Fruit fly (Drosophila melanogaster): ENCODE data around the gene GstT3.

The GstT3 gene

DNA sequence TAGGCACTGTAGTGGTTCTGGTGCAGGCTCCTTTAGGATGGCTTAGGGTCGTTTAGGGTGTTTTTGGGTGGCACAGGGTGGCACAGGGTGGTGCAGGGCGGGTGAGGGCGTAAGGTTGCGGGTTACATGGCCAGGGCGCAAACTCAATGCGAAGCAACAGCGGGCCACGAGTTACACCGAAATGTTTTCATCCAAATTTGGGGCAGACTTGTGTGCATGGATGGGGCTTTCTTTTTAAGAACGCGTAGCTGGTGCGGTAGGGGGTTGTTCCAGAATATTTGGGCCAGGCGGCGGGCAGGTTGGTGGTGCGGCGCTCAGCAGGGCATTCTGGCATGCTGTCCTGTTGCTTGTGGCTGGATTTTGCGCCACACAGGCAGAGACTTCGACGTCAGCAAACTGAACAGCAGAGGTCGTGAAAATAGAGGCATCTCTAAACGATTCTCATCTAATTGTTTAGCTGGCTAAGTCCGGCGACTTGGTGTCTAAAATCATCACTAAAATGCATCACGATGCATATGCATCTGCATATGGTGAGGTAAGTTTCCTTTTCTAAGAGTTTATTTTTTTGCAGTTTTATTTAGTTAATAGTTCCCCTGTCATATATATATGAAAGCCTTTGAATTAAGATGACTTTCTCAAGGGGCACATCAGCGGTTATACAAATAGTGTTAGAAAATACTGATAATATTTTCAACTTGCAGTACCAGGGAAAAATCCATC is 19.2 kb upstream of the GstT3 start (continued):
- TF ChIP-seq scrt (GFP tag; optimal IDR thresholded peaks at IDR 0.05), result peak; percentile 86
- TF ChIP-seq CG11247 (GFP tag; IDR thresholded peaks at IDR 0.05), result no peak
- no peak for TF ChIP-seq CG12219 (GFP tag; optimal IDR thresholded peaks at IDR 0.05)
- TF ChIP-seq CG4617 (GFP tag; optimal IDR thresholded peaks at IDR 0.05; ENCODE audit: borderline replicate concordance), result no peak
- TF ChIP-seq grau (tag; optimal IDR thresholded peaks at IDR 0.05), result peak; percentile 31
- TF ChIP-seq HLH3B (GFP tag; IDR thresholded peaks at IDR 0.05), result no peak
- TF ChIP-seq tna (GFP tag; IDR thresholded peaks at IDR 0.05; ENCODE audit: partially characterized antibody), result no peak
- no peak for TF ChIP-seq lbe (GFP tag; optimal IDR thresholded peaks at IDR 0.05)
- peak; percentile 52 for TF ChIP-seq CG7556 (GFP tag; optimal IDR thresholded peaks at IDR 0.05)
- TF ChIP-seq CG12071 (GFP tag; optimal IDR thresholded peaks at IDR 0.05), result no peak
- no peak for TF ChIP-seq tin (GFP tag; optimal IDR thresholded peaks at IDR 0.05)
- no peak for TF ChIP-seq cad (GFP tag; optimal IDR thresholded peaks at IDR 0.05)
- no peak for TF ChIP-seq maf-S (GFP tag; optimal IDR thresholded peaks at IDR 0.05)
- no peak for TF ChIP-seq CG14860 (GFP tag; IDR thresholded peaks at IDR 0.05; ENCODE audit: partially characterized antibody)
- TF ChIP-seq CG1602 (GFP tag; optimal IDR thresholded peaks at IDR 0.05), result no peak
- TF ChIP-seq CG9215 (GFP tag; IDR thresholded peaks at IDR 0.05), result 0 out of 2 replicates have a peak, but pooled peaks have one; percentile 17
- TF ChIP-seq sens (GFP tag), result peak; percentile 42
- peak; percentile 0 for TF ChIP-seq phol (tag; optimal IDR thresholded peaks at IDR 0.05)
- TF ChIP-seq CG17328 (GFP tag; IDR thresholded peaks at IDR 0.05), result no peak
- no peak for TF ChIP-seq CG30403 (GFP tag; optimal IDR thresholded peaks at IDR 0.05)
- peak; percentile 61 for TF ChIP-seq CG18599 (GFP tag; optimal IDR thresholded peaks at IDR 0.05)
- no peak for TF ChIP-seq CG2889 (GFP tag; IDR thresholded peaks at IDR 0.05)
- TF ChIP-seq CG43689 (GFP tag; IDR thresholded peaks at IDR 0.05), result no peak
- no peak for TF ChIP-seq CG5953 (GFP tag; IDR thresholded peaks at IDR 0.05)
- TF ChIP-seq CG18476 (GFP tag; optimal IDR thresholded peaks at IDR 0.05), result no peak
- TF ChIP-seq wor (GFP tag; IDR thresholded peaks at IDR 0.05), result no peak
- no peak for TF ChIP-seq HLH54F (GFP tag; optimal IDR thresholded peaks at IDR 0.05)
- no peak for TF ChIP-seq bowl (GFP tag; IDR thresholded peaks at IDR 0.05)
- TF ChIP-seq Mes4 (GFP tag; optimal IDR thresholded peaks at IDR 0.05), result no peak
- TF ChIP-seq p53 (GFP tag; optimal IDR thresholded peaks at IDR 0.05), result no peak
- TF ChIP-seq Ets65A (GFP tag), result no peak
- TF ChIP-seq CG14014 (GFP tag; IDR thresholded peaks at IDR 0.05), result no peak
- TF ChIP-seq lilli (GFP tag; optimal IDR thresholded peaks at IDR 0.05), result peak; percentile 16
- TF ChIP-seq jing (GFP tag; optimal IDR thresholded peaks at IDR 0.05), result no peak
- no peak for TF ChIP-seq nau (GFP tag; optimal IDR thresholded peaks at IDR 0.05)
- TF ChIP-seq Ada2b (GFP tag; IDR thresholded peaks at IDR 0.05), result no peak
- TF ChIP-seq Sin3A (optimal IDR thresholded peaks at IDR 0.05), result no peak
- TF ChIP-seq ash1 (GFP tag; optimal IDR thresholded peaks at IDR 0.05), result no peak
- no peak for TF ChIP-seq CG32772 (GFP tag; IDR thresholded peaks at IDR 0.05)
- TF ChIP-seq Bdp1 (GFP tag; optimal IDR thresholded peaks at IDR 0.05), result no peak
- TF ChIP-seq chinmo (GFP tag; IDR thresholded peaks at IDR 0.05; ENCODE audit: partially characterized antibody), result no peak
- TF ChIP-seq caup (GFP tag; optimal IDR thresholded peaks at IDR 0.05; ENCODE audit: severe bottlenecking), result no peak
- no peak for TF ChIP-seq CG4730 (GFP tag; IDR thresholded peaks at IDR 0.05)
- peak; percentile 49 for TF ChIP-seq Hand (GFP tag; optimal IDR thresholded peaks at IDR 0.05)
- no peak for TF ChIP-seq CG7963 (GFP tag; IDR thresholded peaks at IDR 0.05; ENCODE audit: partially characterized antibody)
- no peak for TF ChIP-seq CG4424 (GFP tag; optimal IDR thresholded peaks at IDR 0.05)
- no peak for TF ChIP-seq CG12769 (tag; optimal IDR thresholded peaks at IDR 0.05)
- TF ChIP-seq CG2712 (tag; optimal IDR thresholded peaks at IDR 0.05), result no peak
- no peak for TF ChIP-seq bab2 (GFP tag; optimal IDR thresholded peaks at IDR 0.05)
- peak; percentile 40 for TF ChIP-seq CG7839 (tag; optimal IDR thresholded peaks at IDR 0.05)
- no peak for TF ChIP-seq Trl (optimal IDR thresholded peaks at IDR 0.05)
- no peak for TF ChIP-seq Trl (GFP tag; optimal IDR thresholded peaks at IDR 0.05)

Measured in whole organism, embryonic.